Worm (Caenorhabditis elegans) whole organism, early embryonic: ENCODE results near the gene upb-1.

Experiments used
- B0310.2 ChIP-seq: sonication (generic microtip); optimal IDR thresholded peaks from 2 replicates; lab custom pipeline; 2016; ENCODE audit warnings: mild to moderate bottlenecking, missing genetic modification characterization, missing compliant biosample characterization
- F13C5.2 ChIP-seq: sonication (generic microtip); optimal IDR thresholded peaks from 2 replicates; lab custom pipeline; 2017; ENCODE audit warnings: mild to moderate bottlenecking, missing genetic modification characterization, inconsistent platforms, missing compliant biosample characterization
- aly-1 ChIP-seq: sonication (generic microtip); optimal IDR thresholded peaks from 2 replicates; lab custom pipeline; 2016; ENCODE audit warnings: missing genetic modification characterization, missing compliant biosample characterization
- ama-1 ChIP-seq: fragments of 150-350 bp; optimal IDR thresholded peaks from 2 replicates; lab custom pipeline; 2014
- ceh-13 ChIP-seq: fragments of 200-800 bp; sonication (Bioruptor generic); optimal IDR thresholded peaks from 2 replicates; lab custom pipeline; 2018; ENCODE audit warnings: mild to moderate bottlenecking, missing genetic modification characterization, missing compliant biosample characterization
- ceh-36 ChIP-seq: sonication (generic microtip); optimal IDR thresholded peaks from 2 replicates; lab custom pipeline; 2016; ENCODE audit warnings: missing genetic modification characterization, inconsistent platforms, missing compliant biosample characterization
- ets-7 ChIP-seq: sonication (generic microtip); optimal IDR thresholded peaks from 2 replicates; lab custom pipeline; 2016; ENCODE audit warnings: missing genotype, missing genetic modification characterization, missing compliant biosample characterization
- flt-1 ChIP-seq: fragments of 200-800 bp; sonication (Bioruptor generic); IDR thresholded peaks from 2 replicates; pipeline ENCODE4 v1.3.6; 2022; ENCODE audit warnings: missing genetic modification characterization, missing compliant biosample characterization
- hmbx-1 ChIP-seq: sonication (generic microtip); optimal IDR thresholded peaks from 2 replicates; lab custom pipeline; 2016; ENCODE audit warnings: mild to moderate bottlenecking, missing genetic modification characterization, missing compliant biosample characterization
- hmg-4 ChIP-seq: fragments of 200-800 bp; sonication (Bioruptor generic); optimal IDR thresholded peaks from 2 replicates; lab custom pipeline; 2018; ENCODE audit warnings: mild to moderate bottlenecking, missing genetic modification characterization, missing compliant biosample characterization
- hnd-1 ChIP-seq: sonication (generic microtip); optimal IDR thresholded peaks from 2 replicates; lab custom pipeline; 2016; ENCODE audit warnings: missing genetic modification characterization, missing compliant biosample characterization
- pes-1 ChIP-seq: fragments of 200-800 bp; sonication (Bioruptor generic); IDR thresholded peaks from 2 replicates; pipeline ENCODE4 v1.3.6; 2022; ENCODE audit warnings: missing genetic modification reagents, missing genetic modification characterization, missing compliant biosample characterization
- scrt-1 ChIP-seq: fragments of 200-800 bp; sonication (Bioruptor generic); IDR thresholded peaks from 2 replicates; pipeline ENCODE4 v1.3.6; 2022; ENCODE audit warnings: missing genetic modification characterization, missing compliant biosample characterization
- sea-1 ChIP-seq: fragments of 200-800 bp; sonication (Bioruptor generic); conservative IDR thresholded peaks from 2 replicates; pipeline ENCODE4 v1.3.6; 2022; ENCODE audit warnings: missing genetic modification characterization, missing compliant biosample characterization
- tbx-11 ChIP-seq: fragments of 200-800 bp; sonication (Bioruptor generic); IDR thresholded peaks from 2 replicates; pipeline ENCODE4 v1.3.6; 2022; ENCODE audit warnings: missing genetic modification characterization, missing compliant biosample characterization
- tbx-37 ChIP-seq: fragments of 200-800 bp; sonication (Bioruptor generic); conservative IDR thresholded peaks from 2 replicates; pipeline ENCODE4 v1.3.6; 2022; ENCODE audit warnings: missing genetic modification reagents, missing genetic modification characterization, missing compliant biosample characterization
- tra-4 ChIP-seq: sonication (generic microtip); optimal IDR thresholded peaks from 2 replicates; lab custom pipeline; 2017; ENCODE audit warnings: missing genetic modification characterization, missing compliant biosample characterization

upb-1 gene

ce11 chrII:6281002-6281401 lies 8.9 kb downstream of the upb-1 start, which contains the start of gene scly-1:
Gene scly-1 (minus strand): TSS chrII:6281102.
- TF ChIP-seq F13C5.2 (tag; lab: Kevin White, UChicago) (no peak), sea-1 (GFP tag; lab: Robert Waterston, UW) (no peak), aly-1 (no peak), ama-1 (no peak), B0310.2 (no peak), flt-1 (no peak), ceh-13 (GFP tag; lab: Kevin White, UChicago) (no peak), ceh-36 (no peak), hmg-4 (GFP tag; lab: Kevin White, UChicago) (no peak), pes-1 (GFP tag; lab: Robert Waterston, UW) (no peak), ets-7 (no peak), tra-4 (tag; lab: Kevin White, UChicago) (no peak), tbx-37 (no peak), hmbx-1 (no peak), tbx-11 (GFP tag; lab: Robert Waterston, UW) (no peak)

- no peak for TF ChIP-seq flt-1
- TF ChIP-seq ceh-36, result no peak
- no peak for TF ChIP-seq F13C5.2 (tag; lab: Kevin White, UChicago)
- no peak for TF ChIP-seq tra-4 (tag; lab: Kevin White, UChicago)
- TF ChIP-seq scrt-1 (GFP tag; lab: Robert Waterston, UW), result no peak
- no peak for TF ChIP-seq ets-7
- TF ChIP-seq B0310.2, result no peak
- TF ChIP-seq tbx-37, result no peak
Observed at ce11 chrII:6273916-6274315, 16.0 kb downstream of the upb-1 start, which contains the start of gene bpl-1. Gene bpl-1 (plus strand): TSS chrII:6274216.

- TF ChIP-seq F13C5.2 (tag; lab: Kevin White, UChicago) (peak; percentile 28), tbx-37 (peak; percentile 51; the same call in 1 of the 2 replicates), tra-4 (tag; lab: Kevin White, UChicago) (no peak), B0310.2 (no peak), ceh-36 (peak; percentile 47), tbx-11 (GFP tag; lab: Robert Waterston, UW) (0 out of 2 replicates have a peak, but pooled peaks have one; percentile 23), hnd-1 (tag; lab: Kevin White, UChicago) (no peak), flt-1 (peak; percentile 23; the same call in 1 of the 2 replicates), scrt-1 (GFP tag; lab: Robert Waterston, UW) (peak; percentile 73; the same call in 1 of the 2 replicates)
Observed at ce11 chrII:6269805-6270414, 20.0 kb downstream of the upb-1 start, which contains the start of gene F13H8.2. Gene F13H8.2 (plus strand): TSS chrII:6270364.

DNA sequence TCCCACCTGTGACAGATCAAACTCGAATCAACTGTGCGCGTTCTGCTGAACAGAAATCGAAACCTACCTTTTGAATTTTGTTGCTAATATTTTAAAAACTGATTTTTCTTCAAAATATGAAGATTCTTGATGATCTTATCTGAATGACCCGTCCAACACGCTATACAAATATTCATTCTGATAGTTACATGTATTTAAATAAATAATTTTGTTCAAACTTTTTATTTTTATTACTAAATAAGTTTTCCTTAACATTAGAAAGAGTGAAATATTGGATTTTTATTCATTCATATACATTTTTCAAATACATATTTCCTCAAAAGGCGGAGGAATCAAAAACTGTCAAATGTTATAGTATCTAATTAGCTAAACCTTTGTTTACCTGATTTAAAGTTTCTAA lies 21.9 kb downstream of the upb-1 start, which contains the start of gene F13H8.8:
Gene F13H8.8, minus strand, starts transcription at position 101 of the 400 bp plus-strand sequence.
- TF ChIP-seq pes-1 (GFP tag; lab: Robert Waterston, UW) (no peak), tbx-11 (GFP tag; lab: Robert Waterston, UW) (no peak), tbx-37 (no peak), flt-1 (no peak), hmbx-1 (no peak), aly-1 (no peak), F13C5.2 (tag; lab: Kevin White, UChicago) (no peak), ets-7 (no peak), B0310.2 (no peak), scrt-1 (GFP tag; lab: Robert Waterston, UW) (no peak), sea-1 (GFP tag; lab: Robert Waterston, UW) (no peak), hmg-4 (GFP tag; lab: Kevin White, UChicago) (no peak), tra-4 (tag; lab: Kevin White, UChicago) (no peak), ceh-13 (GFP tag; lab: Kevin White, UChicago) (no peak)

DNA sequence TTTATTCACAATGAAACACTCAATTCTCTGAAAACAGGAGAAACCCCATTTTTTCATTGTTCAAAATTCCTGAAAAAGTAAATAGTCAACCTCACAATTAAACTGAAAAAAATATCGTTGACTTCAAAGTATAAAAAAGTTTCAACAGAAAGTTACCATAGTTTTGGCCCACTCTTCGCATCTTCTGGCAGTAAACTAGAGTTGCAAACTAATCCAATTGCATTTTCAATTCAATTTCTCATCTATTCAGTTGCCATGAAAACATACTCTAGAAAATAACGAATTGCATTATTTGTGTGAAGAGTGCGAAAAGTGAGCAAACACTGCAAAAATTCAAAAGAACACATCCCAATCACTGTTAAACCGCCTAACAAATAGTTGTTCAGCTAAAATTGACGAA lies 26.2 kb downstream of the upb-1 start, which contains the start of gene F13H8.3:
Gene F13H8.3, plus strand, starts transcription at position 301 of the 400 bp plus-strand sequence.
- TF ChIP-seq sea-1 (GFP tag; lab: Robert Waterston, UW) (no peak), hnd-1 (tag; lab: Kevin White, UChicago) (no peak), ceh-13 (GFP tag; lab: Kevin White, UChicago) (no peak), flt-1 (no peak), tbx-37 (no peak)

ce11 chrII:6262222-6262621 lies 27.7 kb downstream of the upb-1 start, which contains the start of gene F13H8.12:
Gene F13H8.12 (plus strand): TSS chrII:6262522.
- TF ChIP-seq tra-4 (tag; lab: Kevin White, UChicago), result no peak
- TF ChIP-seq hnd-1 (tag; lab: Kevin White, UChicago), result no peak
- TF ChIP-seq aly-1, result no peak
- TF ChIP-seq scrt-1 (GFP tag; lab: Robert Waterston, UW), result no peak
- TF ChIP-seq ceh-36, result no peak
- TF ChIP-seq flt-1, result no peak
- TF ChIP-seq ets-7, result no peak
- no peak for TF ChIP-seq ama-1
- no peak for TF ChIP-seq F13C5.2 (tag; lab: Kevin White, UChicago)
- TF ChIP-seq sea-1 (GFP tag; lab: Robert Waterston, UW), result no peak
- TF ChIP-seq pes-1 (GFP tag; lab: Robert Waterston, UW), result no peak

- TF ChIP-seq tbx-11 (GFP tag; lab: Robert Waterston, UW), result no peak
- TF ChIP-seq tra-4 (tag; lab: Kevin White, UChicago), result no peak
- TF ChIP-seq F13C5.2 (tag; lab: Kevin White, UChicago), result no peak
Observed at ce11 chrII:6260684-6261083, 29.2 kb downstream of the upb-1 start, which contains the start of gene nmgp-1. Gene nmgp-1 (plus strand): TSS chrII:6260857.

DNA sequence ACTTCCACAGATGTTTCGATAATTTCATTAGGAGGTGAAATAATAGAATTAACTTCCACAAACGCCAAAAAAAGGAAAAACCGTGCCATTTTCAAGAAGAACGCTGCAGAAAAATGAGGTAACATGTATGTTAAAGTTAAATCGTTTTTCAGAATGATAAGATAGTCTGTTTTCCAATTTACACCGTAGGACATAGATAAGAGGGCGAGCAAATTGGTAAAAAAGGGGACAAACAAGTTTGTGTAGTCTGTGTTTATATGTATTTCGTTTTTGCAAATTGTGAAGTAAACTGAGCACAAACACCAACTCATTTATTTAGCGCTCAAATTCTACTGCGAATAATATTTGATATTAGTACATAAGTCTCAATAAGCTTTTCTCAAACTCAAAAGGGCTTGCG lies 30.0 kb downstream of the upb-1 start, which contains the start of gene F13H8.11:
Gene F13H8.11, minus strand, starts transcription at position 155 of the 400 bp plus-strand sequence.
- TF ChIP-seq scrt-1 (GFP tag; lab: Robert Waterston, UW) (no peak), pes-1 (GFP tag; lab: Robert Waterston, UW) (no peak), tbx-11 (GFP tag; lab: Robert Waterston, UW) (no peak), B0310.2 (no peak), ama-1 (no peak), hnd-1 (tag; lab: Kevin White, UChicago) (no peak), hmbx-1 (no peak), aly-1 (no peak)
